Fruit fly (Drosophila melanogaster): ENCODE data around the gene UQCR-6.4L.
A peak's percentile ranks its signal among the peaks of the same experiment; 100 is the strongest.

The UQCR-6.4L gene

DNA sequence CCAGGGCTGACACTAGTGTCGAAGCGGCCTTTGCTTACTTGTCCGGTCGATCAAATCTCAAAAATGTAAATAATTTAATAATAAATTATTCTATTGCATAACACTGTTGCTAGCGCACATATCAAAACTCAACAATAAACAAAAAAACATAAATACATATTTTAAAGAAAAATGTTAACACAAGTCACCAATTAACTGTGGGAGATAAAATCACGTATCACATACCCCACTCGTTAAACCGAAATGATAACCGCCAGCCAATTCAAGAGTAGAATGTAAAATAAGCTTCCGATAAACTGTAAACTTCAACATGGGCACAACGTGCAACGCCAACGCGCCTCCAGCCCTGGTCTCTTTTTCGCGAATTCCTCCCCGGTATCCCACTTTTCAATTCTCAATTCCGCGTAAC is 36.2 kb downstream of the UQCR-6.4L start, which contains the start of gene Arts:
Arts (plus strand) TSS at position 116 of the 409 bp plus-strand sequence.
- TF ChIP-seq cnc (optimal IDR thresholded peaks at IDR 0.05) (no peak), CG5204 (GFP tag; optimal IDR thresholded peaks at IDR 0.05) (peak; percentile 48), ovo (GFP tag; optimal IDR thresholded peaks at IDR 0.05) (peak; percentile 17), tj (GFP tag; optimal IDR thresholded peaks at IDR 0.05) (peak; percentile 26), CG33017 (tag; optimal IDR thresholded peaks at IDR 0.05) (no peak), pad (GFP tag; optimal IDR thresholded peaks at IDR 0.05) (peak; percentile 28), CG1620 (GFP tag; optimal IDR thresholded peaks at IDR 0.05) (peak; percentile 0), Hr96 (GFP tag; optimal IDR thresholded peaks at IDR 0.05) (peak; percentile 12), CG11617 (GFP tag; optimal IDR thresholded peaks at IDR 0.05) (peak; percentile 67), Mnt (GFP tag; optimal IDR thresholded peaks at IDR 0.05) (peak; percentile 77), kay (GFP tag; ENCODE audit: borderline replicate concordance) (no peak), CG7101 (tag; optimal IDR thresholded peaks at IDR 0.05) (peak; percentile 38), bab1 (GFP tag; optimal IDR thresholded peaks at IDR 0.05) (peak; percentile 27), CG12768 (GFP tag; optimal IDR thresholded peaks at IDR 0.05) (no peak), toe (GFP tag; optimal IDR thresholded peaks at IDR 0.05) (peak; percentile 51), Clk (GFP tag; optimal IDR thresholded peaks at IDR 0.05) (no peak), CG7045 (GFP tag; optimal IDR thresholded peaks at IDR 0.05) (peak; percentile 29), CG14711 (tag; optimal IDR thresholded peaks at IDR 0.05) (peak; percentile 30), Crg-1 (GFP tag; optimal IDR thresholded peaks at IDR 0.05) (peak; percentile 22), cic (GFP tag; optimal IDR thresholded peaks at IDR 0.05) (no peak)

DNA sequence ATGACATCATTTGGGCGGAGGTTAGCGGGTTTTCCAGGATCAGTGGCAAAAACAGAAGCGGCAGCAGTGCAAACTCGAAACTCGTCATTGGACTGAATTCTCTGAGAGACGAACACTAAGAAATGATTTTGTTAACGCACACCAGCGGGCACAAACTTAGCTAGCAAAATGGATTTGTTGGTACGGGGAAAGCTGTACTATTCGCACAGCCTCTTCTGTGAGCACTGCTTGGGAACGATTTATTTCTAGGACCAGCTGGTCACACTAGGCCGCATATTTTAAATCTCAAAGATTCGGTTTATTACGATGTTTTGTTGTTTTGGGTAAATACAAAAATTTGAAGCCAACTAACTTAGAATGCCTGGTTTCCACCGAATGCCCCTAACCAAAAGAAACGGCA is 42.6 kb downstream of the UQCR-6.4L start, which contains the start of gene CG4098:
CG4098 (minus strand) TSS at position 228 of the 400 bp plus-strand sequence.
- TF ChIP-seq Mnt (GFP tag; optimal IDR thresholded peaks at IDR 0.05) (peak; percentile 61), bab1 (GFP tag; optimal IDR thresholded peaks at IDR 0.05) (peak; percentile 69), Clk (GFP tag; optimal IDR thresholded peaks at IDR 0.05) (no peak), kay (GFP tag; ENCODE audit: borderline replicate concordance) (no peak), tj (GFP tag; optimal IDR thresholded peaks at IDR 0.05) (no peak), CG12768 (GFP tag; optimal IDR thresholded peaks at IDR 0.05) (peak; percentile 63), CG14711 (tag; optimal IDR thresholded peaks at IDR 0.05) (peak; percentile 49), cic (GFP tag; optimal IDR thresholded peaks at IDR 0.05) (peak; percentile 21), ovo (GFP tag; optimal IDR thresholded peaks at IDR 0.05) (no peak), CG11617 (GFP tag; optimal IDR thresholded peaks at IDR 0.05) (peak; percentile 36), CG7101 (tag; optimal IDR thresholded peaks at IDR 0.05) (peak; percentile 69), CG5204 (GFP tag; optimal IDR thresholded peaks at IDR 0.05) (no peak), Hr96 (GFP tag; optimal IDR thresholded peaks at IDR 0.05) (peak; percentile 65), CG33017 (tag; optimal IDR thresholded peaks at IDR 0.05) (peak; percentile 43), CG7045 (GFP tag; optimal IDR thresholded peaks at IDR 0.05) (peak; percentile 64), cnc (optimal IDR thresholded peaks at IDR 0.05) (no peak), toe (GFP tag; optimal IDR thresholded peaks at IDR 0.05) (peak; percentile 47), CG1620 (GFP tag; optimal IDR thresholded peaks at IDR 0.05) (peak; percentile 61), Crg-1 (GFP tag; optimal IDR thresholded peaks at IDR 0.05) (peak; percentile 50), pad (GFP tag; optimal IDR thresholded peaks at IDR 0.05) (peak; percentile 32)

DNA sequence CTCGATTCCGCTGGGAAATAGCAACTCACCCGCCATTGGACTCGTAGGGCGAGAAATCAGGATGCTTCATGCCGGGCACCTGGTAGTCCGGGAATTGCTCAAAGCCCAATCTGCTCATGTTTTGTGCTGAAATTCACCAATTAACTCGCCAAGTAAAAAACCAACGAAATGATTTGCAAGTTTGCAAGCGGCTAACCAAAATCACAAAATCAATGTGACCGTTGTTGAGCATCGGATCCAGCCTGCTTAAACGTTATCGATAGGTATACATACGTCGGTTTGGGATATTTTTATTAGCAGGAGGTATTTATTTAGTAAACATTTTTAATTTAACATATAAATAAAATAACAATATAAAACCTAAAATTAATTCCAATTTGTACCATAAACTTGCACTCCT is 43.7 kb downstream of the UQCR-6.4L start, which contains the start of gene Prosbeta6:
Prosbeta6 (minus strand) TSS at position 218 of the 400 bp plus-strand sequence.
- TF ChIP-seq CG33017 (tag; optimal IDR thresholded peaks at IDR 0.05): no peak
- peak; percentile 38 for TF ChIP-seq CG14711 (tag; optimal IDR thresholded peaks at IDR 0.05)
- peak; percentile 42 for TF ChIP-seq bab1 (GFP tag; optimal IDR thresholded peaks at IDR 0.05)
- no peak for TF ChIP-seq tj (GFP tag; optimal IDR thresholded peaks at IDR 0.05)
- TF ChIP-seq cnc (optimal IDR thresholded peaks at IDR 0.05): peak; percentile 71 to 76

DNA sequence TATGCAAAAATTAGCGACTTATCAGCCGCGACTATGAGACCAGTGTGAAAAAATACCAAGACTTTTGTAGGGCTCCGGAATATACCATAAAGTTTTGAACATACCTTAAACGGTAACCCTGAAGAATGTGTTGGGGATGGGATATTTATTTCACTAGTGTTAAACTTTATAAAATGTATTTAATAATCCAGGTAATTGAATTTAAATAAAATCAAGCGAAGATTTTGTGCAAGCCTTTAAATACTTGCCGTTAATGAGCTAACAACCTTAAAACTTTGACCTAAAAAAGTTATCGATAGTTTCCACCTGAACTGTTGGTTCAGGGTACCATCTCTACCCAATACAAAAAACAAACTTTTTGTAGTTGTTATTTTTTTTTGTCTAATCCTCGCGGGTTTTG is 45.6 kb downstream of the UQCR-6.4L start, which contains the start of gene CG4101:
CG4101 (plus strand) TSS at position 335 of the 400 bp plus-strand sequence.
- TF ChIP-seq pad (GFP tag; optimal IDR thresholded peaks at IDR 0.05): peak; percentile 66
- peak; percentile 89 for TF ChIP-seq bab1 (GFP tag; optimal IDR thresholded peaks at IDR 0.05)
- peak; percentile 82 for TF ChIP-seq CG12768 (GFP tag; optimal IDR thresholded peaks at IDR 0.05)
- TF ChIP-seq CG11617 (GFP tag; optimal IDR thresholded peaks at IDR 0.05): peak; percentile 79
- TF ChIP-seq CG1620 (GFP tag; optimal IDR thresholded peaks at IDR 0.05): peak; percentile 93
- peak; percentile 96 for TF ChIP-seq kay (GFP tag; ENCODE audit: borderline replicate concordance)
- TF ChIP-seq CG5204 (GFP tag; optimal IDR thresholded peaks at IDR 0.05): peak; percentile 93
- no peak for TF ChIP-seq cnc (optimal IDR thresholded peaks at IDR 0.05)
- peak; percentile 80 for TF ChIP-seq Clk (GFP tag; optimal IDR thresholded peaks at IDR 0.05)
- TF ChIP-seq ovo (GFP tag; optimal IDR thresholded peaks at IDR 0.05): peak; percentile 81
- TF ChIP-seq CG7045 (GFP tag; optimal IDR thresholded peaks at IDR 0.05): peak; percentile 74
- TF ChIP-seq Mnt (GFP tag; optimal IDR thresholded peaks at IDR 0.05): peak; percentile 81
- peak; percentile 60 for TF ChIP-seq tj (GFP tag; optimal IDR thresholded peaks at IDR 0.05)
- peak; percentile 85 for TF ChIP-seq Hr96 (GFP tag; optimal IDR thresholded peaks at IDR 0.05)
- peak; percentile 84 for TF ChIP-seq CG33017 (tag; optimal IDR thresholded peaks at IDR 0.05)
- TF ChIP-seq toe (GFP tag; optimal IDR thresholded peaks at IDR 0.05): peak; percentile 95
- peak; percentile 90 for TF ChIP-seq CG7101 (tag; optimal IDR thresholded peaks at IDR 0.05)
- TF ChIP-seq CG14711 (tag; optimal IDR thresholded peaks at IDR 0.05): peak; percentile 96
- peak; percentile 11 for TF ChIP-seq cic (GFP tag; optimal IDR thresholded peaks at IDR 0.05)
- peak; percentile 84 for TF ChIP-seq Crg-1 (GFP tag; optimal IDR thresholded peaks at IDR 0.05)

DNA sequence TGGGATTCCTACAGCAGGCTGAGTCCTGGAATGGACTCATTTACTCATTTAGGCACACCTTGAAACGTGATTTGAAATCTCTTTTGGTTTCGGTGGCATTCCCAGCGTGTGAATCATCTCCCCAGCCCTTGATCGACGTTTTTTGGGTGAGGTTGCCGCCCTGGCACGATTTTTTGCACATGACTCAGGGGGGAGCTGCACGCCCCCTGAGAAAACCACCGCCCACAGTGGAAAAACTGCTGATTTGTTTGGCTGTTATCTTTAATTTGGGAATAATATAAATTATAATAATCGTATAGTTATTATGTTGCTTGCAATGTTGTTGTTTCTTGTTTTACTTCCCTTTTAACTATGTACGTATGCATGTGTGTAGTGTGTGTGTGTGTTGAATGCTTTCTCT is 46.4 kb downstream of the UQCR-6.4L start:
- TF ChIP-seq CG7045 (GFP tag; optimal IDR thresholded peaks at IDR 0.05): no peak
- no peak for TF ChIP-seq CG12768 (GFP tag; optimal IDR thresholded peaks at IDR 0.05)
- TF ChIP-seq cnc (optimal IDR thresholded peaks at IDR 0.05): no peak
- TF ChIP-seq CG14711 (tag; optimal IDR thresholded peaks at IDR 0.05): peak; percentile 10
- TF ChIP-seq kay (GFP tag; ENCODE audit: borderline replicate concordance): peak; percentile 94
- no peak for TF ChIP-seq Clk (GFP tag; optimal IDR thresholded peaks at IDR 0.05)
- no peak for TF ChIP-seq CG33017 (tag; optimal IDR thresholded peaks at IDR 0.05)
- TF ChIP-seq bab1 (GFP tag; optimal IDR thresholded peaks at IDR 0.05): peak; percentile 58
- TF ChIP-seq ovo (GFP tag; optimal IDR thresholded peaks at IDR 0.05): no peak
- peak; percentile 1 for TF ChIP-seq Hr96 (GFP tag; optimal IDR thresholded peaks at IDR 0.05)
- TF ChIP-seq CG5204 (GFP tag; optimal IDR thresholded peaks at IDR 0.05): no peak
- TF ChIP-seq toe (GFP tag; optimal IDR thresholded peaks at IDR 0.05): no peak
- TF ChIP-seq CG11617 (GFP tag; optimal IDR thresholded peaks at IDR 0.05): peak; percentile 52
- no peak for TF ChIP-seq Crg-1 (GFP tag; optimal IDR thresholded peaks at IDR 0.05)
- TF ChIP-seq Mnt (GFP tag; optimal IDR thresholded peaks at IDR 0.05): peak; percentile 78
- peak; percentile 72 for TF ChIP-seq tj (GFP tag; optimal IDR thresholded peaks at IDR 0.05)
- TF ChIP-seq CG1620 (GFP tag; optimal IDR thresholded peaks at IDR 0.05): no peak
- TF ChIP-seq pad (GFP tag; optimal IDR thresholded peaks at IDR 0.05): no peak
- no peak for TF ChIP-seq cic (GFP tag; optimal IDR thresholded peaks at IDR 0.05)
- TF ChIP-seq CG7101 (tag; optimal IDR thresholded peaks at IDR 0.05): peak; percentile 37
